Fruit fly (Drosophila melanogaster): ENCODE data around the gene Rsph9.

Gene Rsph9

DNA sequence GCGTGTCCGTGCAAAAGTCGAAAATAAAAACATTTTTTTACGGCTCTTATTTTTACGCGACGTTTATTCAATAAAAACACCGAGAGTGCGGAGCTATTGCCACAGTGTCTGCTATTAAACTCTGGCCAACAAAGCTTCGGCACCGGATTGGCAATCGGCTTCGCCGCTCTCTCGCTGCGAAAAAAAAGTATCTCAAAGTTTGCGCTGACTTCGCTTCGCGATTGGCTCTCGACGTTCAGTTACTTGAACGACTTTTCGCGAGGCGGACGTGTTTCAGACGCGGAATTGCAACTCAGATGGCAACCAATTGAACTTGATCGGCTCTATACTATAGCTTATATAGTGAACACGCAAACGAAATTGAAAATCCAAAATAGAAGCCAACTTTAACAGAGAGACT, 23.3 kb downstream of the Rsph9 start (continued):
- TF ChIP-seq CG13123 (GFP tag; optimal IDR thresholded peaks at IDR 0.05) = no peak
- TF ChIP-seq B-H2 (GFP tag; optimal IDR thresholded peaks at IDR 0.05) = peak; percentile 52
- TF ChIP-seq gro (GFP tag; optimal IDR thresholded peaks at IDR 0.05) = peak; percentile 26
- TF ChIP-seq CG6654 (GFP tag; optimal IDR thresholded peaks at IDR 0.05) = no peak
- 0 out of 2 replicates have a peak, but pooled peaks have one; percentile 7 for TF ChIP-seq gsb (GFP tag; IDR thresholded peaks at IDR 0.05)
- TF ChIP-seq sens (GFP tag) = no peak
- TF ChIP-seq E2f1 (GFP tag; IDR thresholded peaks at IDR 0.05) = no peak
- no peak for TF ChIP-seq sima (GFP tag; optimal IDR thresholded peaks at IDR 0.05)
- 0 out of 2 replicates have a peak, but pooled peaks have one; percentile 13 for TF ChIP-seq vvl (GFP tag; IDR thresholded peaks at IDR 0.05)
- TF ChIP-seq CG13894 (tag; optimal IDR thresholded peaks at IDR 0.05) = peak; percentile 51
- TF ChIP-seq CG18764 (GFP tag; optimal IDR thresholded peaks at IDR 0.05) = no peak
- peak; percentile 55 for TF ChIP-seq CG34376 (GFP tag; optimal IDR thresholded peaks at IDR 0.05)
- no peak for TF ChIP-seq seq (GFP tag; IDR thresholded peaks at IDR 0.05)
- peak; percentile 6; the same call in 1 of the 2 replicates for TF ChIP-seq sob (GFP tag; IDR thresholded peaks at IDR 0.05)
- peak; percentile 43 for TF ChIP-seq CG14441 (GFP tag; IDR thresholded peaks at IDR 0.05)
- TF ChIP-seq Nf-YC (tag; optimal IDR thresholded peaks at IDR 0.05) = peak; percentile 84
- no peak for TF ChIP-seq ems (GFP tag; optimal IDR thresholded peaks at IDR 0.05)
- no peak for TF ChIP-seq CG7357 (GFP tag; IDR thresholded peaks at IDR 0.05)
- no peak for TF ChIP-seq org-1 (GFP tag; optimal IDR thresholded peaks at IDR 0.05)
- TF ChIP-seq unc-4 (GFP tag; IDR thresholded peaks at IDR 0.05; ENCODE audit: partially characterized antibody) = peak; percentile 35; the same call in 1 of the 2 replicates
- peak; percentile 50 for TF ChIP-seq Nf-YB (GFP tag; optimal IDR thresholded peaks at IDR 0.05)
- no peak for TF ChIP-seq dan (GFP tag; IDR thresholded peaks at IDR 0.05)
- TF ChIP-seq prd (optimal IDR thresholded peaks at IDR 0.05) = no peak
- TF ChIP-seq prd (GFP tag; IDR thresholded peaks at IDR 0.05) = no peak
- TF ChIP-seq ap (GFP tag; IDR thresholded peaks at IDR 0.05) = no peak
- no peak for TF ChIP-seq yki (optimal IDR thresholded peaks at IDR 0.05)
- TF ChIP-seq CG12391 (tag; optimal IDR thresholded peaks at IDR 0.05) = no peak
- TF ChIP-seq btn (GFP tag; optimal IDR thresholded peaks at IDR 0.05) = no peak
- TF ChIP-seq CG17359 (tag; optimal IDR thresholded peaks at IDR 0.05) = no peak
- TF ChIP-seq CG11085 (GFP tag; IDR thresholded peaks at IDR 0.05) = no peak
- no peak for TF ChIP-seq wdn (GFP tag; IDR thresholded peaks at IDR 0.05)
- TF ChIP-seq Nf-YA (GFP tag; IDR thresholded peaks at IDR 0.05) = no peak
- no peak for TF ChIP-seq tio (GFP tag; optimal IDR thresholded peaks at IDR 0.05)
- peak; percentile 81 for TF ChIP-seq Med (GFP tag)
- no peak for TF ChIP-seq Atf3 (GFP tag; optimal IDR thresholded peaks at IDR 0.05)
- peak; percentile 44 for TF ChIP-seq CG18599 (GFP tag; optimal IDR thresholded peaks at IDR 0.05)
- no peak for TF ChIP-seq CG12071 (GFP tag; optimal IDR thresholded peaks at IDR 0.05)
- peak; percentile 66 for TF ChIP-seq nom (GFP tag; optimal IDR thresholded peaks at IDR 0.05)
- TF ChIP-seq crol (GFP tag; IDR thresholded peaks at IDR 0.05) = no peak
- no peak for TF ChIP-seq az2 (GFP tag; optimal IDR thresholded peaks at IDR 0.05)
- TF ChIP-seq CG12769 (tag; optimal IDR thresholded peaks at IDR 0.05) = peak; percentile 27
- TF ChIP-seq Oli (tag; optimal IDR thresholded peaks at IDR 0.05) = no peak
- no peak for TF ChIP-seq CG30403 (GFP tag; optimal IDR thresholded peaks at IDR 0.05)
- TF ChIP-seq Rfx (GFP tag; IDR thresholded peaks at IDR 0.05) = peak; percentile 40; the same call in 1 of the 2 replicates
- TF ChIP-seq CG10321 (GFP tag; IDR thresholded peaks at IDR 0.05) = no peak
- TF ChIP-seq Dll (GFP tag; IDR thresholded peaks at IDR 0.05; ENCODE audit: partially characterized antibody) = no peak
- TF ChIP-seq Ada2b (GFP tag; IDR thresholded peaks at IDR 0.05) = no peak
- TF ChIP-seq inv (GFP tag; IDR thresholded peaks at IDR 0.05; ENCODE audit: partially characterized antibody) = no peak
- TF ChIP-seq cwo (GFP tag; optimal IDR thresholded peaks at IDR 0.05) = peak; percentile 8
- no peak for TF ChIP-seq sim (GFP tag; IDR thresholded peaks at IDR 0.05)
- no peak for TF ChIP-seq ham (GFP tag; IDR thresholded peaks at IDR 0.05)
